Worm (Caenorhabditis elegans): ENCODE measurements around the gene igcm-4.

Gene igcm-4

ce11 chrX:2046124-2046722, at the start of gene igcm-4:
TSS of gene igcm-4 (minus strand) at chrX:2046360.
- no peak for TF ChIP-seq unc-62 (GFP tag; optimal IDR thresholded peaks at IDR 0.05)

- TF ChIP-seq unc-62 (GFP tag; optimal IDR thresholded peaks at IDR 0.05), result no peak
These were observed 47.9 kb upstream of the igcm-4 start for ce11 chrX:2094094-2094493.

ce11 chrX:2093169-2093568, 47.0 kb upstream of the igcm-4 start, which contains the start of gene col-164:
TSS of gene col-164 (plus strand) at chrX:2093469.
- no peak for TF ChIP-seq unc-62 (GFP tag; optimal IDR thresholded peaks at IDR 0.05)

ce11 chrX:2090493-2090892, 44.3 kb upstream of the igcm-4 start:
- no peak for TF ChIP-seq unc-62 (GFP tag; optimal IDR thresholded peaks at IDR 0.05)

- TF ChIP-seq unc-62 (GFP tag; optimal IDR thresholded peaks at IDR 0.05), result no peak
These were observed 43.3 kb upstream of the igcm-4 start, which contains the start of gene lsy-2 for ce11 chrX:2089434-2089833. TSS of gene lsy-2 (plus strand) at chrX:2089704.

- no peak for TF ChIP-seq unc-62 (GFP tag; optimal IDR thresholded peaks at IDR 0.05)
These were observed 41.6 kb upstream of the igcm-4 start for ce11 chrX:2087716-2088115.

ce11 chrX:2085494-2085893, 39.3 kb upstream of the igcm-4 start:
- no peak for TF ChIP-seq unc-62 (GFP tag; optimal IDR thresholded peaks at IDR 0.05)

- no peak for TF ChIP-seq unc-62 (GFP tag; optimal IDR thresholded peaks at IDR 0.05)
These were observed 38.8 kb upstream of the igcm-4 start, which contains the start of gene F49H12.2 for ce11 chrX:2084988-2085387. TSS of gene F49H12.2 (plus strand) at chrX:2085288.

ce11 chrX:2084019-2084418, 37.9 kb upstream of the igcm-4 start, which contains the start of gene F49H12.3:
TSS of gene F49H12.3 (plus strand) at chrX:2084375.
- no peak for TF ChIP-seq unc-62 (GFP tag; optimal IDR thresholded peaks at IDR 0.05)

- no peak for TF ChIP-seq unc-62 (GFP tag; optimal IDR thresholded peaks at IDR 0.05)
These were observed 33.4 kb upstream of the igcm-4 start, which contains the start of gene F49H12.4 for ce11 chrX:2079536-2079935. TSS of gene F49H12.4 (plus strand) at chrX:2079836.

- no peak for TF ChIP-seq unc-62 (GFP tag; optimal IDR thresholded peaks at IDR 0.05)
These were observed 32.7 kb upstream of the igcm-4 start for ce11 chrX:2078822-2079221.

ce11 chrX:2075169-2075568, 29.0 kb upstream of the igcm-4 start:
- no peak for TF ChIP-seq unc-62 (GFP tag; optimal IDR thresholded peaks at IDR 0.05)

- TF ChIP-seq unc-62 (GFP tag; optimal IDR thresholded peaks at IDR 0.05), result no peak
These were observed 27.9 kb upstream of the igcm-4 start, which contains the start of gene txdc-12.2 for ce11 chrX:2074055-2074454. TSS of gene txdc-12.2 (plus strand) at chrX:2074450.

- TF ChIP-seq unc-62 (GFP tag; optimal IDR thresholded peaks at IDR 0.05), result no peak
These were observed 25.3 kb upstream of the igcm-4 start for ce11 chrX:2071392-2072001.

ce11 chrX:2070418-2070996, 24.3 kb upstream of the igcm-4 start, which contains the start of gene acl-4:
TSS of gene acl-4 (minus strand) at chrX:2070444.
- no peak for TF ChIP-seq unc-62 (GFP tag; optimal IDR thresholded peaks at IDR 0.05)

ce11 chrX:2068294-2068693, 22.1 kb upstream of the igcm-4 start:
- no peak for TF ChIP-seq unc-62 (GFP tag; optimal IDR thresholded peaks at IDR 0.05)

- TF ChIP-seq unc-62 (GFP tag; optimal IDR thresholded peaks at IDR 0.05), result no peak
These were observed 18.6 kb upstream of the igcm-4 start, which contains the start of gene F49H12.7 for ce11 chrX:2064730-2065129. TSS of gene F49H12.7 (plus strand) at chrX:2065030.
